Worm (Caenorhabditis elegans) whole organism, early embryonic: ENCODE measurements around the gene str-169.

Experiments
- F13C5.2 ChIP-seq: sonication (generic microtip); optimal IDR thresholded peaks from 2 replicates; lab custom pipeline; 2017; ENCODE audit warnings: mild to moderate bottlenecking, missing genetic modification characterization, inconsistent platforms, missing compliant biosample characterization
- ama-1 ChIP-seq: fragments of 150-350 bp; optimal IDR thresholded peaks from 2 replicates; lab custom pipeline; 2014
- ceh-13 ChIP-seq: fragments of 200-800 bp; sonication (Bioruptor generic); optimal IDR thresholded peaks from 2 replicates; lab custom pipeline; 2018; ENCODE audit warnings: mild to moderate bottlenecking, missing genetic modification characterization, missing compliant biosample characterization
- ceh-36 ChIP-seq: sonication (generic microtip); optimal IDR thresholded peaks from 2 replicates; lab custom pipeline; 2016; ENCODE audit warnings: missing genetic modification characterization, inconsistent platforms, missing compliant biosample characterization
- flt-1 ChIP-seq: fragments of 200-800 bp; sonication (Bioruptor generic); IDR thresholded peaks from 2 replicates; pipeline ENCODE4 v1.3.6; 2022; ENCODE audit warnings: missing genetic modification characterization, missing compliant biosample characterization
- hmbx-1 ChIP-seq: sonication (generic microtip); optimal IDR thresholded peaks from 2 replicates; lab custom pipeline; 2016; ENCODE audit warnings: mild to moderate bottlenecking, missing genetic modification characterization, missing compliant biosample characterization
- hmg-4 ChIP-seq: fragments of 200-800 bp; sonication (Bioruptor generic); optimal IDR thresholded peaks from 2 replicates; lab custom pipeline; 2018; ENCODE audit warnings: mild to moderate bottlenecking, missing genetic modification characterization, missing compliant biosample characterization
- pes-1 ChIP-seq: fragments of 200-800 bp; sonication (Bioruptor generic); IDR thresholded peaks from 2 replicates; pipeline ENCODE4 v1.3.6; 2022; ENCODE audit warnings: missing genetic modification reagents, missing genetic modification characterization, missing compliant biosample characterization
- scrt-1 ChIP-seq: fragments of 200-800 bp; sonication (Bioruptor generic); IDR thresholded peaks from 2 replicates; pipeline ENCODE4 v1.3.6; 2022; ENCODE audit warnings: missing genetic modification characterization, missing compliant biosample characterization
- sea-1 ChIP-seq: fragments of 200-800 bp; sonication (Bioruptor generic); conservative IDR thresholded peaks from 2 replicates; pipeline ENCODE4 v1.3.6; 2022; ENCODE audit warnings: missing genetic modification characterization, missing compliant biosample characterization
- tbx-37 ChIP-seq: fragments of 200-800 bp; sonication (Bioruptor generic); conservative IDR thresholded peaks from 2 replicates; pipeline ENCODE4 v1.3.6; 2022; ENCODE audit warnings: missing genetic modification reagents, missing genetic modification characterization, missing compliant biosample characterization
- tra-4 ChIP-seq: sonication (generic microtip); optimal IDR thresholded peaks from 2 replicates; lab custom pipeline; 2017; ENCODE audit warnings: missing genetic modification characterization, missing compliant biosample characterization

DNA sequence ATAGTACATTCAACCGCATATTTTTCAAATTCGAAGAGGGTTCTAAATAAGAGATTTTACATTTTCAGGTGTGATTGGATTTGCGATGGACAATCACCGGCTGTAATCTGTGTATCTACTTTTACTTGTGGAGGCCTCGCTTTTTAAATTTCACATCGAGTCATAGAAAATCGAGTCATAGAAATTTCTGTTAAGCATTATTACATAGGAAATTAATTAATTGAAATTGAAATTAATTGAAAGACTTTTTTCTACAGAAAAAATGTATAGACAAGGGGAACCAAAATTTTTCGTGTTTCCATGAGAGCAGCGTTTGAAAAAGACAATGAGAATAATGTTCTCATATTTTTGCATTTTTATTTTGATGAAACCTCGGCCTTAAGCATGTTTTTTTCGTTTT is 37.9 kb downstream of the str-169 start, which contains the start of gene clec-176:
- no peak for TF ChIP-seq scrt-1
- no peak for TF ChIP-seq tra-4
- no peak for TF ChIP-seq flt-1
- no peak for TF ChIP-seq ama-1 (lab: Kevin White, UChicago)
- no peak for TF ChIP-seq F13C5.2 (tag; lab: Kevin White, UChicago)
- TF ChIP-seq sea-1: no peak
- TF ChIP-seq tbx-37: no peak
- TF ChIP-seq hmbx-1 (tag; lab: Kevin White, UChicago): no peak
- no peak for TF ChIP-seq pes-1 (GFP tag; lab: Robert Waterston, UW)
- no peak for TF ChIP-seq hmg-4
- TF ChIP-seq ceh-13 (GFP tag; lab: Kevin White, UChicago): no peak
- no peak for TF ChIP-seq ceh-36
